Worm (Caenorhabditis elegans) whole organism, L2 larva: Measurements from ENCODE around the gene col-95.
A peak's percentile ranks its signal among the peaks of the same experiment; 100 is the strongest.

Experiments
- C34F6.9 ChIP-seq: fragments of 150-350 bp; optimal IDR thresholded peaks from 2 replicates; lab custom pipeline; 2014; ENCODE audit warnings: missing biosample characterization, missing genetic modification characterization
- F13H6.1 ChIP-seq: sonication (generic microtip); optimal IDR thresholded peaks from 2 replicates; lab custom pipeline; 2016; ENCODE audit warnings: missing genetic modification characterization, missing compliant biosample characterization
- R02D3.7 ChIP-seq: fragments of 150-350 bp; optimal IDR thresholded peaks from 2 replicates; lab custom pipeline; 2014; ENCODE audit warnings: missing biosample characterization, missing genetic modification characterization
- Y55F3AM.14 ChIP-seq: fragments of 200-800 bp; sonication (Bioruptor generic); optimal IDR thresholded peaks from 2 replicates; lab custom pipeline; 2018; ENCODE audit warnings: mild to moderate bottlenecking, missing genetic modification characterization, missing compliant biosample characterization
- ZK546.5 ChIP-seq: sonication (generic microtip); optimal IDR thresholded peaks from 2 replicates; lab custom pipeline; 2017; ENCODE audit warnings: missing biosample characterization, missing genetic modification characterization
- alr-1 ChIP-seq: fragments of 150-350 bp; optimal IDR thresholded peaks from 2 replicates; lab custom pipeline; 2014; ENCODE audit warnings: missing biosample characterization, missing genetic modification characterization
- aly-2 ChIP-seq: fragments of 150-350 bp; optimal IDR thresholded peaks from 2 replicates; lab custom pipeline; 2014; ENCODE audit warnings: missing biosample characterization, missing genetic modification characterization
- ama-1 ChIP-seq: fragments of 150-350 bp; optimal IDR thresholded peaks from 2 replicates; lab custom pipeline; 2018; ENCODE audit warnings: inconsistent platforms
- blmp-1 ChIP-seq: sonication (generic microtip); optimal IDR thresholded peaks from 2 replicates; lab custom pipeline; 2017; ENCODE audit warnings: missing genetic modification characterization, mild to moderate bottlenecking, missing compliant biosample characterization, antibody characterized with exemption, moderate library complexity; ENCODE audit not compliant: insufficient read depth
- ceh-16 ChIP-seq: fragments of 150-350 bp; optimal IDR thresholded peaks from 2 replicates; lab custom pipeline; 2014; ENCODE audit warnings: missing biosample characterization, missing genetic modification characterization
- ceh-82 ChIP-seq: fragments of 150-350 bp; optimal IDR thresholded peaks from 2 replicates; lab custom pipeline; 2014; ENCODE audit warnings: missing biosample characterization, missing genetic modification characterization
- crh-2 ChIP-seq: sonication (generic microtip); optimal IDR thresholded peaks from 2 replicates; lab custom pipeline; 2017; ENCODE audit warnings: missing biosample characterization, missing genetic modification characterization
- dmd-4 ChIP-seq: sonication (generic microtip); optimal IDR thresholded peaks from 2 replicates; lab custom pipeline; 2017; ENCODE audit warnings: missing biosample characterization, missing genetic modification characterization
- egl-27 ChIP-seq: sonication (generic microtip); optimal IDR thresholded peaks from 3 replicates; lab custom pipeline; 2017; ENCODE audit warnings: missing biosample characterization, missing genetic modification reagents, missing genetic modification characterization
- elt-1 ChIP-seq: fragments of 150-350 bp; optimal IDR thresholded peaks from 2 replicates; lab custom pipeline; 2014; ENCODE audit warnings: missing biosample characterization, missing genetic modification characterization
- elt-3 ChIP-seq: sonication (generic microtip); optimal IDR thresholded peaks from 2 replicates; lab custom pipeline; 2017; ENCODE audit warnings: missing biosample characterization, missing genetic modification characterization
- fos-1 ChIP-seq: fragments of 150-350 bp; optimal IDR thresholded peaks from 2 replicates; lab custom pipeline; 2014; ENCODE audit warnings: missing biosample characterization, missing genetic modification characterization
- gmeb-1 ChIP-seq: fragments of 150-350 bp; optimal IDR thresholded peaks from 2 replicates; lab custom pipeline; 2014; ENCODE audit warnings: missing biosample characterization, missing genetic modification characterization
- lin-11 ChIP-seq: fragments of 150-350 bp; sonication (generic microtip); optimal IDR thresholded peaks from 2 replicates; lab custom pipeline; 2014; ENCODE audit warnings: missing biosample characterization, missing genetic modification characterization, inconsistent platforms, mixed read lengths
- lin-13 ChIP-seq: fragments of 150-350 bp; optimal IDR thresholded peaks from 2 replicates; lab custom pipeline; 2014; ENCODE audit warnings: missing biosample characterization, missing genetic modification reagents, missing genetic modification characterization
- lin-39 ChIP-seq: fragments of 150-350 bp; optimal IDR thresholded peaks from 2 replicates; lab custom pipeline; 2014; ENCODE audit warnings: missing biosample characterization, missing genetic modification reagents, missing genetic modification characterization
- lsy-2 ChIP-seq, 2 experiments: fragments of 150-350 bp in 1 of 2; sonication (generic microtip) in 1 of 2; optimal IDR thresholded peaks; 2 replicates each; lab custom pipeline; 2014 to 2017; ENCODE audit warnings: missing biosample characterization in 2 of 2, missing genetic modification characterization in 2 of 2
- mab-5 ChIP-seq: fragments of 150-350 bp; optimal IDR thresholded peaks from 2 replicates; lab custom pipeline; 2014; ENCODE audit warnings: missing biosample characterization, missing genetic modification characterization
- mbf-1 ChIP-seq: sonication (generic microtip); optimal IDR thresholded peaks from 2 replicates; lab custom pipeline; 2017; ENCODE audit warnings: missing biosample characterization, missing genetic modification characterization
- mdl-1 ChIP-seq, 2 experiments: fragments of 150-350 bp in 1 of 2; sonication (generic microtip) in 1 of 2; optimal IDR thresholded peaks; 2 replicates each; lab custom pipeline; 2017; ENCODE audit warnings: missing biosample characterization in 2 of 2, missing genetic modification characterization in 2 of 2
- nhr-10 ChIP-seq: sonication (generic microtip); optimal IDR thresholded peaks from 2 replicates; lab custom pipeline; 2017; ENCODE audit warnings: missing biosample characterization, missing genetic modification characterization
- nhr-11 ChIP-seq: fragments of 150-350 bp; optimal IDR thresholded peaks from 2 replicates; lab custom pipeline; 2014; ENCODE audit warnings: missing biosample characterization, missing genetic modification characterization
- nhr-12 ChIP-seq: fragments of 150-350 bp; optimal IDR thresholded peaks from 2 replicates; lab custom pipeline; 2014; ENCODE audit warnings: missing biosample characterization, missing genetic modification characterization
- nhr-129 ChIP-seq: fragments of 150-350 bp; optimal IDR thresholded peaks from 2 replicates; lab custom pipeline; 2014; ENCODE audit warnings: missing biosample characterization, missing genetic modification characterization
- nhr-21 ChIP-seq: fragments of 150-350 bp; optimal IDR thresholded peaks from 2 replicates; lab custom pipeline; 2014; ENCODE audit warnings: missing biosample characterization, missing genetic modification characterization
- nhr-23 ChIP-seq: fragments of 150-350 bp; optimal IDR thresholded peaks from 2 replicates; lab custom pipeline; 2014; ENCODE audit warnings: missing biosample characterization, missing genetic modification reagents, missing genetic modification characterization
- nhr-237 ChIP-seq: fragments of 150-350 bp; optimal IDR thresholded peaks from 2 replicates; lab custom pipeline; 2014; ENCODE audit warnings: missing biosample characterization, missing genetic modification characterization
- nhr-25 ChIP-seq: fragments of 150-350 bp; sonication (generic microtip); optimal IDR thresholded peaks from 3 replicates; lab custom pipeline; 2014; ENCODE audit warnings: missing biosample characterization, missing genetic modification characterization
- nhr-6 ChIP-seq: fragments of 150-350 bp; optimal IDR thresholded peaks from 2 replicates; lab custom pipeline; 2014; ENCODE audit warnings: missing biosample characterization, missing genetic modification characterization
- nhr-77 ChIP-seq: fragments of 150-350 bp; optimal IDR thresholded peaks from 2 replicates; lab custom pipeline; 2014; ENCODE audit warnings: missing biosample characterization, missing genetic modification characterization
- peb-1 ChIP-seq: fragments of 150-350 bp; optimal IDR thresholded peaks from 2 replicates; lab custom pipeline; 2014; ENCODE audit warnings: missing biosample characterization, missing genetic modification characterization
- sem-4 ChIP-seq: fragments of 150-350 bp; optimal IDR thresholded peaks from 2 replicates; lab custom pipeline; 2014; ENCODE audit warnings: missing biosample characterization, missing genetic modification reagents, missing genetic modification characterization
- skn-1 ChIP-seq: sonication (generic microtip); optimal IDR thresholded peaks from 2 replicates; lab custom pipeline; 2017; ENCODE audit warnings: missing biosample characterization, missing genetic modification characterization
- sma-3 ChIP-seq: sonication (generic microtip); optimal IDR thresholded peaks from 2 replicates; lab custom pipeline; 2016; ENCODE audit warnings: missing genetic modification reagents, missing genetic modification characterization, missing compliant biosample characterization
- sma-9 ChIP-seq, 2 experiments: fragments of 150-350 bp in 1 of 2; sonication (generic microtip) in 1 of 2; optimal IDR thresholded peaks; 2 replicates each; lab custom pipeline; 2014 to 2016; ENCODE audit warnings: missing genetic modification characterization in 2 of 2, mild to moderate bottlenecking in 1 of 2, missing biosample characterization in 1 of 2, missing compliant biosample characterization in 1 of 2, missing genetic modification reagents in 1 of 2, moderate library complexity in 1 of 2
- snpc-4 ChIP-seq: fragments of 150-350 bp; optimal IDR thresholded peaks from 2 replicates; lab custom pipeline; 2014; ENCODE audit warnings: missing biosample characterization, missing genetic modification characterization
- unc-39 ChIP-seq: fragments of 150-350 bp; optimal IDR thresholded peaks from 2 replicates; lab custom pipeline; 2014; ENCODE audit warnings: missing biosample characterization, missing genetic modification characterization
- unc-55 ChIP-seq: fragments of 150-350 bp; sonication (generic microtip); optimal IDR thresholded peaks from 3 replicates; lab custom pipeline; 2014; ENCODE audit warnings: missing biosample characterization, missing genetic modification reagents, missing genetic modification characterization
- unc-62 ChIP-seq: fragments of 150-350 bp; optimal IDR thresholded peaks from 2 replicates; lab custom pipeline; 2014; ENCODE audit warnings: missing biosample characterization, missing genetic modification reagents, missing genetic modification characterization
- zag-1 ChIP-seq: fragments of 150-350 bp; optimal IDR thresholded peaks from 2 replicates; lab custom pipeline; 2014; ENCODE audit warnings: missing biosample characterization, missing genetic modification characterization
- ztf-1 ChIP-seq: fragments of 200-800 bp; sonication (Bioruptor generic); conservative IDR thresholded peaks from 2 replicates; pipeline ENCODE4 v1.3.6; 2022; ENCODE audit warnings: missing genetic modification characterization, missing compliant biosample characterization
- ztf-11 ChIP-seq: sonication (generic microtip); optimal IDR thresholded peaks from 2 replicates; lab custom pipeline; 2017; ENCODE audit warnings: missing biosample characterization, missing genetic modification characterization
- ztf-4 ChIP-seq: fragments of 150-350 bp; optimal IDR thresholded peaks from 2 replicates; lab custom pipeline; 2014; ENCODE audit warnings: missing biosample characterization, missing genetic modification characterization

col-95 gene

ce11 chrIII:11740868-11741267 lies 37.1 kb downstream of the col-95 start:
- peak; percentile 19 for TF ChIP-seq F13H6.1 (tag; lab: Kevin White, UChicago)
- TF ChIP-seq ztf-1 (GFP tag; lab: Robert Waterston, UW): no peak
- no peak for TF ChIP-seq R02D3.7
- TF ChIP-seq crh-2: peak; percentile 57
- no peak for TF ChIP-seq nhr-11
- peak; percentile 1 for TF ChIP-seq C34F6.9
- TF ChIP-seq lin-11 (tag; lab: Kevin White, UChicago): no peak
- TF ChIP-seq nhr-237: no peak
- TF ChIP-seq elt-1 (tag; lab: Kevin White, UChicago): no peak

DNA sequence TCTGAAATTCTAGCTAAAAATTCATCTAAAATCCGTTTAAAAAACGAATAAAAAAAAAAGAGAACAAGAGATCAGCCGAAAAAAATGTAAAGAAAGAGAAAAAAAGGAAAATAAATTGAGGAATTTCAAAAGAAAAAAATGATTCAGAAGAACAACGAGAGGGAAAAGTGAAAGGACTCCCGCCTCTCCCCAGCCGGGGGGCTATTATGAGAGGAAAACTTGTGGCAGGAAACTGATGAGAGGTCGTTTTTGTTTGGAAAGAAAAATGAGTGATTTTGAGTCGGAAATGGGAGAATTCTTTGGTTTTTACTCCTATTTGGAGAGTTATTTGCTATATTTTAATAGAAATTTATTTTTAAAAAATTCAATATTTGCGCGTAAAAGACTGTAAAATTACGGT lies 38.4 kb downstream of the col-95 start:
- TF ChIP-seq ztf-4 (tag; lab: Kevin White, UChicago) (no peak), nhr-11 (no peak), blmp-1 (tag; lab: Kevin White, UChicago) (peak; percentile 69), sem-4 (tag; lab: Kevin White, UChicago) (peak; percentile 42)

DNA sequence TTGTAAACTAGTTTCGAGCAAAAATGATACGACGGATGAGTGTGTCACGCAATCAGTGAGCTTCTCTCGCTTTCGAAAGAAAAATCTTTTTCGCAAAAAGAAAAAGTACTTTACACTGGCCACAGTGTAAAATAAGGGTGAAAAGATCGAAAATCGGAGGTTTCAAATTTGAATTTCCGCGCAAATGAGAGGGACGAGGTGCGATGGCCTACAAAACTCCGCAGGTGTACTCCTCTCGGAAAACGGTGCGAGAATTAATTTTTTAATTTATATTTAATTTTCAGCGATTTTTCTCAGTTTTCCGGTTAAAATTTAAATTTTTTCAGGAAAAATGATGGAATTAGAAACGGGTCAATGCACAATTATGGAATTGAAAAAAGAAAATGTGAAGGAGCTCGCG lies 42.9 kb downstream of the col-95 start, which contains the start of gene mrt-2:
TSS of gene mrt-2 (plus strand) at position 49 of the 400 bp plus-strand sequence.
- peak; percentile 66 to 87 for TF ChIP-seq lsy-2 (tag; optimal IDR thresholded peaks at IDR 0.05; lab: Kevin White, UChicago)
- no peak for TF ChIP-seq unc-39 (tag; lab: Kevin White, UChicago)
- peak; percentile 76 for TF ChIP-seq lin-13
- TF ChIP-seq nhr-10 (tag; lab: Kevin White, UChicago): no peak
- peak; percentile 76 for TF ChIP-seq crh-2
- TF ChIP-seq elt-3 (tag; lab: Kevin White, UChicago): no peak
- TF ChIP-seq mdl-1 (tag; optimal IDR thresholded peaks at IDR 0.05; lab: Kevin White, UChicago): no peak
- TF ChIP-seq lin-39: no peak
- TF ChIP-seq mab-5 (tag; lab: Kevin White, UChicago): no peak
- no peak for TF ChIP-seq ZK546.5
- no peak for TF ChIP-seq unc-62
- peak; percentile 46 for TF ChIP-seq ceh-16 (tag; lab: Kevin White, UChicago)
- TF ChIP-seq blmp-1 (tag; lab: Kevin White, UChicago): peak; percentile 48
- TF ChIP-seq ama-1 (lab: Kevin White, UChicago): no peak
- TF ChIP-seq ceh-82 (tag; lab: Kevin White, UChicago): no peak
- peak; percentile 86 for TF ChIP-seq sma-3 (GFP tag; lab: Kevin White, UChicago)
- TF ChIP-seq lin-11 (tag; lab: Kevin White, UChicago): peak; percentile 54
- TF ChIP-seq gmeb-1 (tag; lab: Kevin White, UChicago): peak; percentile 98
- TF ChIP-seq dmd-4 (tag; lab: Kevin White, UChicago): no peak
- peak; percentile 81 for TF ChIP-seq C34F6.9
- peak; percentile 48 for TF ChIP-seq nhr-129 (tag; lab: Kevin White, UChicago)
- no peak for TF ChIP-seq elt-1 (tag; lab: Kevin White, UChicago)
- TF ChIP-seq nhr-237: no peak
- TF ChIP-seq sma-9 (GFP tag; optimal IDR thresholded peaks at IDR 0.05; lab: Kevin White, UChicago): no peak
- no peak for TF ChIP-seq sma-9 (tag; optimal IDR thresholded peaks at IDR 0.05; lab: Kevin White, UChicago)
- TF ChIP-seq snpc-4: peak; percentile 40
- TF ChIP-seq ztf-4 (tag; lab: Kevin White, UChicago): no peak
- TF ChIP-seq nhr-12 (tag; lab: Kevin White, UChicago): no peak
- peak; percentile 79 for TF ChIP-seq nhr-25 (tag; lab: Kevin White, UChicago)
- TF ChIP-seq nhr-77 (tag; lab: Kevin White, UChicago): no peak
- TF ChIP-seq fos-1 (tag; lab: Kevin White, UChicago): peak; percentile 17
- no peak for TF ChIP-seq peb-1 (tag; lab: Kevin White, UChicago)
- no peak for TF ChIP-seq alr-1
- no peak for TF ChIP-seq mbf-1 (tag; lab: Kevin White, UChicago)
- TF ChIP-seq nhr-11: no peak
- no peak for TF ChIP-seq R02D3.7
- peak; percentile 48 for TF ChIP-seq egl-27
- TF ChIP-seq zag-1 (tag; lab: Kevin White, UChicago): no peak
- no peak for TF ChIP-seq Y55F3AM.14
- no peak for TF ChIP-seq nhr-23 (tag; lab: Kevin White, UChicago)
- TF ChIP-seq ztf-1 (GFP tag; lab: Robert Waterston, UW): no peak
- peak; percentile 86 for TF ChIP-seq unc-55
- TF ChIP-seq nhr-21 (tag; lab: Kevin White, UChicago): peak; percentile 60
- no peak for TF ChIP-seq ztf-11 (tag; lab: Kevin White, UChicago)
- no peak for TF ChIP-seq skn-1 (tag; lab: Kevin White, UChicago)
- TF ChIP-seq F13H6.1 (tag; lab: Kevin White, UChicago): peak; percentile 81
- TF ChIP-seq sem-4 (tag; lab: Kevin White, UChicago): peak; percentile 91
- no peak for TF ChIP-seq aly-2 (tag; lab: Kevin White, UChicago)
- peak; percentile 44 for TF ChIP-seq nhr-6 (tag; lab: Kevin White, UChicago)
